Fruit fly (Drosophila melanogaster): ENCODE results near the gene oaf.

Gene oaf

dm6 chr2L:2492692-2493626 lies at the start of gene oaf:
Gene oaf (plus strand): TSS chr2L:2492955.
- TF ChIP-seq psq (optimal IDR thresholded peaks at IDR 0.05) (no peak), insv (optimal IDR thresholded peaks at IDR 0.05) (no peak), Sin3A (optimal IDR thresholded peaks at IDR 0.05) (no peak), ttk (optimal IDR thresholded peaks at IDR 0.05) (no peak), h (optimal IDR thresholded peaks at IDR 0.05) (no peak), Myc (optimal IDR thresholded peaks at IDR 0.05) (no peak)

DNA sequence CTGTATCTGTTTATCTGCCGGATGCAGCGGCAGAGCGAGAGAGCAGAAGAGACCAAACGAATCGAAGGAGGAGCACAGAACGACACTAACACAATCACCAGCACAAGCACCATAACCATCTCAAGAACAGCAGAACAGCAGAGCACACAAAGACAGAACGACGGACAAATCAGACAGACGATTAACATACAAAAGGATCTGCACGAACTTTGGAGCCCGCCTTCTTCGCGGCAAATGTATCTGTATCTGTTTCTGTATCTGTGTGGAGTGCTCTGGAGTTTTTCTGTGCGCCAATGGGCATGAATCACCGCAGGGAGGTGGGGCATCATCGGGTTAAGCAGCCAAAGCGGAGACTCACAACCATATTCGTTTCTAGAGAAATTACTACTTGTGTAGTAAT lies 44.2 kb upstream of the oaf start:
- TF ChIP-seq Sin3A (optimal IDR thresholded peaks at IDR 0.05): no peak
- TF ChIP-seq psq (optimal IDR thresholded peaks at IDR 0.05): no peak
- no peak for TF ChIP-seq Myc (optimal IDR thresholded peaks at IDR 0.05)
- no peak for TF ChIP-seq h (optimal IDR thresholded peaks at IDR 0.05)
- no peak for TF ChIP-seq ttk (optimal IDR thresholded peaks at IDR 0.05)
- TF ChIP-seq insv (optimal IDR thresholded peaks at IDR 0.05): no peak

- TF ChIP-seq ttk (optimal IDR thresholded peaks at IDR 0.05) (no peak), Sin3A (optimal IDR thresholded peaks at IDR 0.05) (no peak), insv (optimal IDR thresholded peaks at IDR 0.05) (no peak), Myc (optimal IDR thresholded peaks at IDR 0.05) (no peak), h (optimal IDR thresholded peaks at IDR 0.05) (no peak), psq (optimal IDR thresholded peaks at IDR 0.05) (no peak)
Observed at dm6 chr2L:2449665-2450064, 43.1 kb upstream of the oaf start.

dm6 chr2L:2450723-2451379 lies 41.9 kb upstream of the oaf start:
- no peak for TF ChIP-seq Sin3A (optimal IDR thresholded peaks at IDR 0.05)
- TF ChIP-seq Myc (optimal IDR thresholded peaks at IDR 0.05): no peak
- no peak for TF ChIP-seq psq (optimal IDR thresholded peaks at IDR 0.05)
- TF ChIP-seq h (optimal IDR thresholded peaks at IDR 0.05): no peak
- TF ChIP-seq insv (optimal IDR thresholded peaks at IDR 0.05): no peak
- TF ChIP-seq ttk (optimal IDR thresholded peaks at IDR 0.05): no peak

dm6 chr2L:2453818-2454217 lies 38.9 kb upstream of the oaf start:
- TF ChIP-seq Sin3A (optimal IDR thresholded peaks at IDR 0.05) (no peak), psq (optimal IDR thresholded peaks at IDR 0.05) (no peak), Myc (optimal IDR thresholded peaks at IDR 0.05) (no peak), h (optimal IDR thresholded peaks at IDR 0.05) (no peak), insv (optimal IDR thresholded peaks at IDR 0.05) (no peak), ttk (optimal IDR thresholded peaks at IDR 0.05) (no peak)

DNA sequence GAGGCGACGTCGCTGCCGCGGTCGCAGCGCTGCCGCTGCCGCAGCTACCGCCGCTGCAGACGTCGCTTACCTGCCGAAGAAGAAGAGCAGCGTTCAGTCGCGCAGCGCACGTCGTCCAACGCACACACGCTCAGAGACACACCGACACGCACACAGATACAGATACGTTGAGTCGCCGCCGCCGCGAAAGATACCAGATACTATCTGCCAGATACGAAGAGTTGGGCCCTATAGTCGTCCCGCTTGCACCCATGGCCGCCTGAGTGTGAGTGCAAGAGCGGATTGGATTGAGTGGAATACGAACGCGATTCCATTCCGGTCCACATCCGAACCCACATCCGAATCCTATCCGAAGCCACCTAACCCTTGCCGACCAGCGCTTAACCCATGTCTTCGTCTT lies 38.1 kb upstream of the oaf start:
- no peak for TF ChIP-seq h (optimal IDR thresholded peaks at IDR 0.05)
- no peak for TF ChIP-seq psq (optimal IDR thresholded peaks at IDR 0.05)
- no peak for TF ChIP-seq insv (optimal IDR thresholded peaks at IDR 0.05)
- TF ChIP-seq Sin3A (optimal IDR thresholded peaks at IDR 0.05): no peak

dm6 chr2L:2456516-2457392 lies 36.0 kb upstream of the oaf start:
- TF ChIP-seq ttk (optimal IDR thresholded peaks at IDR 0.05) (no peak), Myc (optimal IDR thresholded peaks at IDR 0.05) (no peak), h (optimal IDR thresholded peaks at IDR 0.05) (no peak), Sin3A (optimal IDR thresholded peaks at IDR 0.05) (no peak), psq (optimal IDR thresholded peaks at IDR 0.05) (no peak), insv (optimal IDR thresholded peaks at IDR 0.05) (no peak)

dm6 chr2L:2459238-2459637 lies 33.5 kb upstream of the oaf start:
- TF ChIP-seq Sin3A (optimal IDR thresholded peaks at IDR 0.05): no peak
- no peak for TF ChIP-seq psq (optimal IDR thresholded peaks at IDR 0.05)

DNA sequence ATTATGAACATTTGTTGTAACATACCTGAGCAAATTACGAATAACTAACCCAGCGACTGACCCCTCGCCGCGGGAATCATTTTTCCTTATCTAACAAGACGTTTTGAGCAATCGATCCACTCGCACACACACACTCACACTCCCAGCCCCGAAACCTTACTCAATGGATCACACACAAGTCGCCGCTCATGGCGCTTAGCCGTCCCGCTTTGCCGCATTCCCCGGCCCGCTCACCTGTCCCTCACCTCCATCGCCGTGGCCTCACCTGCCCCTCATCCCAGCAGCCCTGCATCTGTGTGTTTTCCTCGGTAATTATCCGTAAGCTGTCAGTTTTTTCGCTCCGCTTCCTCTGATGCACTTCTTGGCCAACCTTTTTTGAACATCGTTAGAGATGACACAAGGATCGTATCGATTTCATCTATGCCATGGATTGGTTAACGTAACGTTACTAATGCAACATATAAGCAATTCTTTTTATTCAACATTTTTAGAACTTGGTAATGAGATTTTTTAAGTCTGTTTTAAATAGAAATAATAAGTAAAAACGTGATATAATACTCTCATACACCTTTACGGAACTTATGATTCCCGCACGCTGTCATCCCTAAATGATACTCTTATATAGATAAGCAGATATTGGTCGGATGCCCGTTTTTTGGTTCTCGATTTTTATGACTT lies 31.3 kb upstream of the oaf start:
- TF ChIP-seq Myc (optimal IDR thresholded peaks at IDR 0.05): no peak
- no peak for TF ChIP-seq insv (optimal IDR thresholded peaks at IDR 0.05)
- no peak for TF ChIP-seq ttk (optimal IDR thresholded peaks at IDR 0.05)
- no peak for TF ChIP-seq h (optimal IDR thresholded peaks at IDR 0.05)
- no peak for TF ChIP-seq psq (optimal IDR thresholded peaks at IDR 0.05)
- TF ChIP-seq Sin3A (optimal IDR thresholded peaks at IDR 0.05): no peak

- TF ChIP-seq Sin3A (optimal IDR thresholded peaks at IDR 0.05) (no peak), Myc (optimal IDR thresholded peaks at IDR 0.05) (no peak)
Observed at dm6 chr2L:2462306-2462844, 30.4 kb upstream of the oaf start.

DNA sequence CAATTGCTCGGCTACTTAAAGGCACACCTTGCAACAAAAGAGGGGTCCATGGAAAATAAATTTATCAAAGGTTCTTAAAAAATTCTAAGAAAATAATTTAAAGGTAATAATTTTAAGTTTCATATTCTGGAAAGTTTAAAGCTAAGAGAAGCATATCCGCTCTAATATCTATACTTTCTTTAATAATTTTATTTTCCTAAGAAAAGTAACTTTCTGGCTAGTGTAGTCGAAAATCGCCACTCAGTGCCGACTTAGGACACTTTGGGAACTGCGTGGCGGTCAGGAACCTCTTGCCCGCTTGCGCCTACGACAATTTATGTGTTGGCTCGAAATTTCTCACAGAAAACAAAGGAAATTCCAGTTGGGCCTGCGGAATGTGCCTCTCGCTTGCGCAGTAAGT lies 26.4 kb upstream of the oaf start:
- no peak for TF ChIP-seq Myc (optimal IDR thresholded peaks at IDR 0.05)

Measured in Kc167 (cell line).